Fruit fly (Drosophila melanogaster): ENCODE measurements around the gene SNCF.

- TF ChIP-seq h (optimal IDR thresholded peaks at IDR 0.05) (no peak), Myc (optimal IDR thresholded peaks at IDR 0.05) (no peak), psq (optimal IDR thresholded peaks at IDR 0.05) (no peak), insv (optimal IDR thresholded peaks at IDR 0.05) (no peak)
Measured at dm6 chr3L:13378202-13378601, at the start of gene SNCF.
